Worm (Caenorhabditis elegans): ENCODE results near the gene itr-1.

The itr-1 gene

DNA sequence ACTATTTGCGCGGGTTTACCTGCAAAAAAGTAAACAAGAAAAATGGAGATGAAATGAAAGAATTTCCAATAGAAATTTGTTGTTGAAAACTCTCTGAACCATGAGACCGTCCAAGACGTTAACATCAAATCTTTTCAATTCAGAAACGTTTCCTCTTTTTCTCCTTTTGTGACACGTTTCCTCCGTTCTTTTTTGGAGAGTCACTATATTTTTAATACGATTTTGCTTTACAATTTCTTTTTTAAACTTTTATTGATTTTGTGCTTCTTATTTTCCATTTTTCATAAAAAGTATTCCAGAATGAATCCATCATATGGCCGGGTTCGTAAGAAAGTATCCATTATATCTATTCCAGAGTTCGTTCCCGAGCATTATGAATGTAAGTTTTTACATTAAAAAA is at the start of gene itr-1:
Gene itr-1, plus strand, starts transcription at position 301 of the 400 bp plus-strand sequence.
- TF ChIP-seq ztf-25 (GFP tag; IDR thresholded peaks at IDR 0.05) (no peak), T26A5.8 (tag; optimal IDR thresholded peaks at IDR 0.05) (no peak), B0019.2 (GFP tag; conservative IDR thresholded peaks at IDR 0.05) (no peak), dpl-1 (GFP tag; optimal IDR thresholded peaks at IDR 0.05) (no peak), ceh-40 (GFP tag; IDR thresholded peaks at IDR 0.05) (no peak), mel-28 (tag; optimal IDR thresholded peaks at IDR 0.05; ENCODE audit: borderline replicate concordance) (no peak), madf-6 (GFP tag; IDR thresholded peaks at IDR 0.05) (no peak), xnd-1 (tag; optimal IDR thresholded peaks at IDR 0.05) (no peak), B0261.1 (tag; optimal IDR thresholded peaks at IDR 0.05) (no peak), F55B11.4 (tag; optimal IDR thresholded peaks at IDR 0.05; ENCODE audit: borderline replicate concordance, insufficient read depth) (no peak), hlh-12 (tag; optimal IDR thresholded peaks at IDR 0.05) (no peak), ztf-22 (GFP tag; optimal IDR thresholded peaks at IDR 0.05) (no peak), athp-1 (tag; optimal IDR thresholded peaks at IDR 0.05) (no peak), tlf-1 (GFP tag; optimal IDR thresholded peaks at IDR 0.05) (no peak), tbx-9 (tag; optimal IDR thresholded peaks at IDR 0.05; ENCODE audit: borderline replicate concordance) (no peak)

DNA sequence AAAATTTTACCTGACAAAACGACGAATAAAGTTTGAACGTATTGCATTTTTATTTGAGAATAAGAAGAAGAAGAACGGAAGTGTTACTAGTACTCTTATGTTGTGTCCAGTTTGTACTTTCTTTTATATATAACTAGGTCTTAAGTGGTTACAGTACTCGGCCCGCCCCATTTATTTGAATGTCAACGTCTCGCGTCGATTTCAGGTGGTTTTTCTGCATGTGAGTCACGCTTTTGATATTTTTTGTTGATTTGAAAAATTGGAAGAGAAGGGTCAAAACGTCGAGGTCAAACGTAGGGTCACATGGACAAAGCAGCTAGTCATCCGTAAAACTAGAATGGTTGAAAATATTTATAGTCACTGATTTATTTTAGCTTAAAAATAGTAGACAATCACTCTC is 46.0 kb upstream of the itr-1 start, which contains the start of gene F45E4.5:
Gene F45E4.5, minus strand, starts transcription at position 101 of the 400 bp plus-strand sequence.
- TF ChIP-seq ceh-27 (GFP tag; optimal IDR thresholded peaks at IDR 0.05) (peak; percentile 15), rec-8 (tag; optimal IDR thresholded peaks at IDR 0.05) (no peak)

DNA sequence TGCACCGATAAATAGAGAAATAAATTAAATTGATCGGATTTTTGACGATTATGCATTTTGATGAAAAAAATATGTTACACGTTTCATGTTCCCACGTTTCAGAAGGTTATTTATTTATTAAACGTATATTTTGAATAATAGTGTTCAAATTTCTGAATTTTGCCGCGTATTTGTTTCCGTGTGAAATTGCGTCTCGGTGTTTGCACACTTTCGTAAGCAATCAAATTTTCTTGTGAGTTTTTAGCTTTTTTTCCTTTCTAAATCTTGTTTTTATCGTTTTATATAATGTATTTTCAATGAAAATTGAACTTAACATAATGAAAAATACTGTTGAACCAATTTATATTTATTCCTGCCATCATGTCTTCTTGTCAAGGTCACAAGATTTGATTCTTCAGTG is 42.4 kb upstream of the itr-1 start, which contains the start of gene F45E4.6:
Gene F45E4.6, minus strand, starts transcription at position 14 of the 400 bp plus-strand sequence.
- TF ChIP-seq ceh-58 (GFP tag; IDR thresholded peaks at IDR 0.05), result no peak
- TF ChIP-seq Y67H2A.10 (GFP tag; conservative IDR thresholded peaks at IDR 0.05), result no peak
- no peak for TF ChIP-seq madf-3 (GFP tag; IDR thresholded peaks at IDR 0.05)
- TF ChIP-seq tbp1 (GFP tag; optimal IDR thresholded peaks at IDR 0.05), result no peak
- no peak for TF ChIP-seq tlf-1 (GFP tag; optimal IDR thresholded peaks at IDR 0.05)
- TF ChIP-seq tbx-9 (tag; optimal IDR thresholded peaks at IDR 0.05; ENCODE audit: borderline replicate concordance), result no peak
- TF ChIP-seq let-607 (tag; optimal IDR thresholded peaks at IDR 0.05), result no peak
- TF ChIP-seq F37B4.10 (GFP tag; IDR thresholded peaks at IDR 0.05), result no peak
- TF ChIP-seq egl-18 (GFP tag; IDR thresholded peaks at IDR 0.05), result no peak
- no peak for TF ChIP-seq cebp-1 (GFP tag; IDR thresholded peaks at IDR 0.05)
- no peak for TF ChIP-seq cebp-1 (tag; optimal IDR thresholded peaks at IDR 0.05)
- TF ChIP-seq gei-17 (GFP tag; optimal IDR thresholded peaks at IDR 0.05), result no peak
- TF ChIP-seq rpc-1 (optimal IDR thresholded peaks at IDR 0.05), result no peak
- TF ChIP-seq rpc-1 (tag; optimal IDR thresholded peaks at IDR 0.05), result no peak
- no peak for TF ChIP-seq nhr-179 (tag; optimal IDR thresholded peaks at IDR 0.05)
- TF ChIP-seq egrh-3 (GFP tag; IDR thresholded peaks at IDR 0.05), result no peak
- no peak for TF ChIP-seq ets-4 (GFP tag; optimal IDR thresholded peaks at IDR 0.05)
- peak; percentile 29 for TF ChIP-seq him-1 (tag; optimal IDR thresholded peaks at IDR 0.05)
- no peak for TF ChIP-seq ztf-28 (GFP tag; IDR thresholded peaks at IDR 0.05)
- TF ChIP-seq nfya-1 (tag; optimal IDR thresholded peaks at IDR 0.05; ENCODE audit: borderline replicate concordance, insufficient read depth), result no peak
- peak; percentile 63 for TF ChIP-seq dpl-1 (GFP tag; optimal IDR thresholded peaks at IDR 0.05)
- no peak for TF ChIP-seq mxl-1 (tag; optimal IDR thresholded peaks at IDR 0.05)
- TF ChIP-seq somi-1 (GFP tag; optimal IDR thresholded peaks at IDR 0.05), result no peak
- TF ChIP-seq lin-26 (GFP tag; IDR thresholded peaks at IDR 0.05), result no peak
- TF ChIP-seq madf-6 (GFP tag; IDR thresholded peaks at IDR 0.05), result peak; percentile 20; the same call in 1 of the 2 replicates
- TF ChIP-seq zim-3 (tag; optimal IDR thresholded peaks at IDR 0.05), result no peak
- TF ChIP-seq ceh-91 (GFP tag; IDR thresholded peaks at IDR 0.05), result no peak
- TF ChIP-seq rcor-1 (GFP tag; IDR thresholded peaks at IDR 0.05), result no peak
- no peak for TF ChIP-seq aptf-3 (GFP tag; IDR thresholded peaks at IDR 0.05)
- no peak for TF ChIP-seq ztf-3 (GFP tag; optimal IDR thresholded peaks at IDR 0.05)
- TF ChIP-seq F39B2.1 (GFP tag; IDR thresholded peaks at IDR 0.05), result no peak
- TF ChIP-seq hlh-12 (tag; optimal IDR thresholded peaks at IDR 0.05), result no peak
- no peak for TF ChIP-seq hmg-1.2 (GFP tag; IDR thresholded peaks at IDR 0.05)
- TF ChIP-seq ekl-4 (GFP tag; IDR thresholded peaks at IDR 0.05), result no peak
- TF ChIP-seq dpff-1 (tag; optimal IDR thresholded peaks at IDR 0.05), result no peak
